Worm (Caenorhabditis elegans): ENCODE data around the gene K02D10.1.

DNA sequence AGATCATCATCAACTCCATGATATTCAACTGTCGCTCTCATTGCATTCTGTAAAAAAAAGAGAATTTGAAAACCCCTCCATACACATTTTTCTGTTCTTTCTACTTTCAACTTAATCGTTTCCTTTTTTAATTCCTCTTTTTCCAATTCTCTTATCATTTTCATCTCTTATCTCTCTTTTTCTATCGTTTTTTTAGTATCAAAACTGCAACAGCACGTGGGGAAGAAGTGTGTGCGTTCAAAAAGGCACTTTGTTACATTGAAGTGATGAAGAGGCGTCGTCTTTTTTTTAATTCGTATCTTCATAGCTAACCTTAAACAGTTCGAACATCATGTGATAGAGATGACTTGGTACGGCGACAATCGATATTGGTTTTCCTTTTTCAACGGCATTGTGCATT is 30.2 kb upstream of the K02D10.1 start:
- no peak for TF ChIP-seq ztf-3 (GFP tag; optimal IDR thresholded peaks at IDR 0.05)
- TF ChIP-seq ama-1 (optimal IDR thresholded peaks at IDR 0.05), result no peak
- no peak for TF ChIP-seq ama-1 (GFP tag; optimal IDR thresholded peaks at IDR 0.05)

All from whole organism, young adult.